Fruit fly (Drosophila melanogaster) whole organism, adult: Measurements from ENCODE around the gene CSN8.

ENCODE experiments used
- CG11617 ChIP-seq: fragments of 200-800 bp; sonication (Bioruptor generic); optimal IDR thresholded peaks from 2 replicates; lab custom pipeline; 2017; ENCODE audit warnings: mild to moderate bottlenecking, missing biosample characterization, missing genetic modification reagents, missing genetic modification characterization
- CG12768 ChIP-seq: fragments of 200-800 bp; sonication (Bioruptor generic); optimal IDR thresholded peaks from 2 replicates; lab custom pipeline; 2017; ENCODE audit warnings: missing biosample characterization, missing genetic modification characterization, mild to moderate bottlenecking, moderate library complexity, missing genetic modification reagents
- CG14711 ChIP-seq: fragments of 200-800 bp; sonication (Bioruptor generic); optimal IDR thresholded peaks from 2 replicates; lab custom pipeline; 2018; ENCODE audit warnings: missing biosample characterization, mild to moderate bottlenecking, missing genetic modification characterization, moderate library complexity
- CG1620 ChIP-seq: fragments of 200-800 bp; sonication (Bioruptor generic); optimal IDR thresholded peaks from 2 replicates; lab custom pipeline; 2016; ENCODE audit warnings: missing biosample characterization, missing genetic modification characterization
- CG33017 ChIP-seq: fragments of 200-800 bp; sonication (Bioruptor generic); optimal IDR thresholded peaks from 2 replicates; lab custom pipeline; 2018; ENCODE audit warnings: missing biosample characterization, mild to moderate bottlenecking, missing genetic modification characterization, moderate library complexity
- Hr96 ChIP-seq: fragments of 200-800 bp; sonication (Bioruptor generic); optimal IDR thresholded peaks from 2 replicates; lab custom pipeline; 2016; ENCODE audit warnings: missing biosample characterization, missing genetic modification characterization
- bab1 ChIP-seq: fragments of 200-800 bp; sonication (Bioruptor generic); optimal IDR thresholded peaks from 3 replicates; lab custom pipeline; 2019; ENCODE audit warnings: missing biosample characterization, mild to moderate bottlenecking, missing genetic modification characterization, moderate library complexity
- cic ChIP-seq: fragments of 200-800 bp; sonication (Bioruptor generic); optimal IDR thresholded peaks from 2 replicates; lab custom pipeline; 2017; ENCODE audit warnings: missing biosample characterization, mild to moderate bottlenecking, missing genetic modification characterization, moderate library complexity
- ovo ChIP-seq: fragments of 200-800 bp; sonication (Bioruptor generic); optimal IDR thresholded peaks from 2 replicates; lab custom pipeline; 2016; ENCODE audit warnings: missing biosample characterization, missing genetic modification characterization

DNA sequence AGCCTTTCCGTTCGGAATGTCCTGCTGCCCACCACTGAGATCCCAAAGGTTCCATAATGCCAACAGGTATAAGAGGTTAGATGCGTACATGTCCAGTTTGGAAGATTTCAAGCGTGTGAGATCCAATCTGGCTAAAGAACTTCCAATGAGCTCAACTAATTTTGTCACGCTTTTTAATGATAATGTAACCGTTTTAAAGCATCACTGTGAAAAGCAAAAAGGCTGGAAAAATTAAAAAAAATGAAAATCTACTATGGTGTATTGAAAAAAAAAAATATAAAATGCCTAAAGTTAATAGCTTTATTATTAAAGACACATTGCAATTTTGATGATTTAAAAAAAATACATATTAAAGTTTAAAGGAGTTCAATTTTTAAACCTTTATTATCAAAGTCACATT is 28.5 kb downstream of the CSN8 start, which contains the start of gene Acp29AB:
- TF ChIP-seq bab1 (no peak), CG33017 (no peak), CG1620 (GFP tag; lab: Kevin White, UChicago) (no peak), cic (GFP tag; lab: Kevin White, UChicago) (no peak), ovo (no peak), CG12768 (GFP tag; lab: Kevin White, UChicago) (no peak), CG11617 (no peak), Hr96 (GFP tag; lab: Kevin White, UChicago) (no peak), CG14711 (tag; lab: Kevin White, UChicago) (no peak)
